Worm (Caenorhabditis elegans): ENCODE measurements around the gene mvk-1.

The mvk-1 gene

DNA sequence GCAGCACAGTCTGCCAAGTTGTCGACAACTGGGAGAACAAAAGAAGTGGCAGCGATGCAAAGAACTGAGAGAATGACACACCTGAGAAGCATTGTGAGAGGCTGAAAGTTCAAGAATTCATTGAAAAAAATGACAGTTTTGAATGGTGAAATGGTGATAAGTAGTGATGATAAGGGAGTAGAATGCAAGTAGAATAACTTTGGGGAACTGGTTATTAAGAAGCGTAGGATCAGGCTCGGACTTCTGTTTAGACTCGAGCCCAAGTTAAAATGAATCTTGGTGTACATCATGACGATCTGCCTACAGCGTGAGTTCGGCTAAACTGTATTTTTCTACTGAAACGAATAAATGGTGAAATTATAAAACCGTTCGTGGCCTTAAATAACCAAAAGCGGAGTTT is 42.5 kb upstream of the mvk-1 start, which contains the start of gene F42A10.7:
F42A10.7 (minus strand) TSS at position 101 of the 400 bp plus-strand sequence.
- TF ChIP-seq ztf-18 (tag; optimal IDR thresholded peaks at IDR 0.05) (no peak), unc-130 (GFP tag; optimal IDR thresholded peaks at IDR 0.05) (no peak), ztf-6 (GFP tag; IDR thresholded peaks at IDR 0.05) (no peak), lin-35 (GFP tag; optimal IDR thresholded peaks at IDR 0.05) (no peak)

DNA sequence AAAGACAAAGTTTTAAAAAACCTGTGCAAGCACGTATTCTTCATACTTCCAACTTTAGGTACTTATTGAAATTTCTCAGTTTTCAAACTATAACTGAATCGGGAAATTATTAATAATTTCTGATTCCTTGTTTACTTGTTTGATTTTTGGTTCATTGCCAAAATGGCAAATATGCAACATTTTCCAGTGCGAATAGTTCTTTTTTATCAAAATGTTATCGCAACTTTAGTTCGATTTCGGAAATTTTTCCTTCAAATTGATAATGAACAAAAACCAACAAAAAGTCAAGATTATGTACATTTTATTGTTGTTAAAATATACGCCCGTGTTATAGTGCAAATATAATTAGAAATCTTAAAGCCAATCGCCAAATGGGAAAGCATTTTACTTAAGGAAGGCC is 41.6 kb upstream of the mvk-1 start:
- TF ChIP-seq efl-1 (GFP tag; optimal IDR thresholded peaks at IDR 0.05) = no peak
- TF ChIP-seq nhr-80 (tag; optimal IDR thresholded peaks at IDR 0.05) = peak; percentile 13

DNA sequence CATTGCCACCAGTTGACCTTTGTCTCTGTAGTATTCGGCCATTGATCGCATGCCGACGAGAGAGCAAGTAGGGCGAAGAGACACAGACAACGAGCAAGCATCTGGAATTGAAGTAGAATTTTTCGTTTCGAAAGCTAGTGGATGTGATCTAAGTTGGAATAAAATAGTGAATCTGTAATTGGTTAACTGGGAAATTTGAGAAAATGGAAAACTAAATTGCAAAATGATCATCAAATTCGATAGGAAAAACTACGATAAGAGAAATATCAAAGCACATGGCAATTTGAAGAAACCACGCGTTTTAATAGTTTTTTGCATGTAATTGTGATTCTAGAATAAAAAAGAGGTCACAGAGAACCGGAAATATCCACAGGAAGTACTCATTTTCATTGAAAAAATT is 40.7 kb upstream of the mvk-1 start, which contains the start of gene F42A10.6:
F42A10.6 (minus strand) TSS at position 101 of the 400 bp plus-strand sequence.
- TF ChIP-seq mes-4 (tag; optimal IDR thresholded peaks at IDR 0.05) = no peak
- TF ChIP-seq hlh-12 (tag; optimal IDR thresholded peaks at IDR 0.05) = no peak
- peak; percentile 59 for TF ChIP-seq nhr-80 (tag; optimal IDR thresholded peaks at IDR 0.05)

DNA sequence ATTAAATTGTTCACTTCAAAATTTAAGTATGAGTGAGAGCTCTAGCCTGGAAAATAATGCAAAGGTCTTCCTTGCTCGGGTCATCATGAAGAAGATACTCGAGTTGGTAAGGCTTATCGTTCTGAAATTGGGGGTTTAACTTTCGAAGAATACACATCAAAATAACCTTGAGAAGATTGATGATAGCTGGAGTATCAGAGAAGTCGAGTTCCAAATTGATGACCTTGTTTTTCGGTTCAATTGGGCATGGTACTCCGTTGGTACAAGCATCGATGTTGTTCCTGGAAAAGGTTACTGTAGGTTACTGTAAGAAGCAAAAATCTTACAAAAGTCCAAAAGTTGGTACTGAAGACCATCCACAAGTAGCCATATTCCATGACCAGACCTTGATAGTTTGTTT is 40.1 kb upstream of the mvk-1 start:
- TF ChIP-seq dpff-1 (tag; optimal IDR thresholded peaks at IDR 0.05) = no peak
- TF ChIP-seq unc-130 (GFP tag; optimal IDR thresholded peaks at IDR 0.05) = no peak
- no peak for TF ChIP-seq snpc-4 (GFP tag; optimal IDR thresholded peaks at IDR 0.05)
- TF ChIP-seq snpc-4 (tag; optimal IDR thresholded peaks at IDR 0.05) = no peak
- TF ChIP-seq K11D2.4 (GFP tag; IDR thresholded peaks at IDR 0.05) = no peak
- TF ChIP-seq F39B2.1 (GFP tag; IDR thresholded peaks at IDR 0.05) = 0 out of 2 replicates have a peak, but pooled peaks have one; percentile 52
- no peak for TF ChIP-seq unc-62 (GFP tag; optimal IDR thresholded peaks at IDR 0.05)
- TF ChIP-seq pha-4 (tag; optimal IDR thresholded peaks at IDR 0.05) = no peak
- TF ChIP-seq C17E4.6 (GFP tag; IDR thresholded peaks at IDR 0.05) = no peak
- TF ChIP-seq ztf-3 (GFP tag; optimal IDR thresholded peaks at IDR 0.05) = no peak
- TF ChIP-seq nfyb-1 (GFP tag; IDR thresholded peaks at IDR 0.05) = 0 out of 2 replicates have a peak, but pooled peaks have one; percentile 30
- TF ChIP-seq hrde-1 (tag; optimal IDR thresholded peaks at IDR 0.05; ENCODE audit: borderline replicate concordance) = peak; percentile 61
- TF ChIP-seq egl-44 (GFP tag; IDR thresholded peaks at IDR 0.05) = no peak
- no peak for TF ChIP-seq lin-40 (tag; optimal IDR thresholded peaks at IDR 0.05)
- TF ChIP-seq ekl-4 (GFP tag; IDR thresholded peaks at IDR 0.05) = no peak
- TF ChIP-seq B0336.3 (GFP tag; IDR thresholded peaks at IDR 0.05) = no peak
- no peak for TF ChIP-seq bed-1 (GFP tag; IDR thresholded peaks at IDR 0.05)

DNA sequence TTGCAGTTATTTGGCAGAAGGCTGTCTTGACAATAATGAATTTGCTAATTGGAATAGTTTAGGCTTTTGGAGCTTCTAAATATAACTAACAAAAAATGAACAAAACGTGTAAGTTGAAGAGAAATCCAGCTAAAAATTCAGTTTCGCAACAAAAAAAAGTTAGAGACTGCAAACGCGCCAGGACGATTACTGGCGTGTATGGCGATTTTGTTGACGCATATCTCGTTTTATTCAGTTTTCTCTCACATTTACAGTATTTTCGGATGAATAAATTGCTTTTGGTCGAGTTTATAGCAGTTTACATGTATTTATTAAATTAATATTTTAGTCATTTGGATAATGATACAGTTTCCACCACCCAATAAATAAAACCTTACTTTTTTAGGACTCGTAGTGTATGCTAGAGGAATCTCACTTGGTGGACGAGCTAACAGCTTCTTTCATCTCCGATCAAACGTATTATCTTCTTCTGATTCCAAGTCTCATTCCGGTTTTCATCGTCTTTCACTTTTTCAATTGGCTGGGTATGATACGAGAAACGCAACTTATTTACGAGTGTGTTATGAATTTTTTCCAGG is 37.0 kb upstream of the mvk-1 start, which contains the start of the genes abcf-3 and F42A10.5:
abcf-3 (plus strand) TSS at position 384 of the 578 bp plus-strand sequence.
F42A10.5 (minus strand) TSS at position 458 of the 578 bp plus-strand sequence.
- no peak for TF ChIP-seq F57A8.1 (GFP tag; optimal IDR thresholded peaks at IDR 0.05)
- TF ChIP-seq lag-1 (GFP tag; IDR thresholded peaks at IDR 0.05) = no peak
- no peak for TF ChIP-seq cebp-2 (GFP tag; IDR thresholded peaks at IDR 0.05)
- TF ChIP-seq ekl-4 (GFP tag; IDR thresholded peaks at IDR 0.05) = no peak
- TF ChIP-seq lin-54 (GFP tag; optimal IDR thresholded peaks at IDR 0.05) = peak; percentile 64
- TF ChIP-seq snpc-1.3 (tag; optimal IDR thresholded peaks at IDR 0.05; ENCODE audit: insufficient read depth) = peak; percentile 67
- TF ChIP-seq snpc-3.4 (tag; optimal IDR thresholded peaks at IDR 0.05) = peak; percentile 29
- no peak for TF ChIP-seq madf-8 (GFP tag; conservative IDR thresholded peaks at IDR 0.05)
- 0 out of 2 replicates have a peak, but pooled peaks have one; percentile 12 for TF ChIP-seq attf-3 (GFP tag; conservative IDR thresholded peaks at IDR 0.05)
- 0 out of 2 replicates have a peak, but pooled peaks have one; percentile 31 for TF ChIP-seq rcor-1 (GFP tag; IDR thresholded peaks at IDR 0.05)
- peak; percentile 26 for TF ChIP-seq tlf-1 (GFP tag; optimal IDR thresholded peaks at IDR 0.05)
- no peak for TF ChIP-seq aptf-2 (GFP tag; conservative IDR thresholded peaks at IDR 0.05)
- peak; percentile 47 for TF ChIP-seq lsl-1 (GFP tag; optimal IDR thresholded peaks at IDR 0.05)
- no peak for TF ChIP-seq him-1 (tag; optimal IDR thresholded peaks at IDR 0.05)
- no peak for TF ChIP-seq F39B2.1 (GFP tag; IDR thresholded peaks at IDR 0.05)
- TF ChIP-seq hlh-26 (GFP tag; conservative IDR thresholded peaks at IDR 0.05) = no peak
- TF ChIP-seq K11D2.4 (GFP tag; IDR thresholded peaks at IDR 0.05) = no peak
- peak; percentile 52 for TF ChIP-seq lin-40 (tag; optimal IDR thresholded peaks at IDR 0.05)
- no peak for TF ChIP-seq let-526 (GFP tag; IDR thresholded peaks at IDR 0.05)
- TF ChIP-seq nhr-80 (tag; optimal IDR thresholded peaks at IDR 0.05) = peak; percentile 41
- peak; percentile 20 for TF ChIP-seq snpc-4 (GFP tag; optimal IDR thresholded peaks at IDR 0.05)
- peak in 2 of 4 experiments; percentile 1 to 21 for TF ChIP-seq snpc-4 (tag; optimal IDR thresholded peaks at IDR 0.05)
- TF ChIP-seq efl-1 (GFP tag; optimal IDR thresholded peaks at IDR 0.05) = peak; percentile 23
- TF ChIP-seq aptf-3 (GFP tag; IDR thresholded peaks at IDR 0.05) = no peak
